Worm (Caenorhabditis elegans): ENCODE measurements around the gene F20C5.11.
"Not testable (repeated sequence)": the region's sequence is repeated elsewhere in the genome, so short reads cannot be mapped to it uniquely, and the experiment has no call there.

F20C5.11 gene

DNA sequence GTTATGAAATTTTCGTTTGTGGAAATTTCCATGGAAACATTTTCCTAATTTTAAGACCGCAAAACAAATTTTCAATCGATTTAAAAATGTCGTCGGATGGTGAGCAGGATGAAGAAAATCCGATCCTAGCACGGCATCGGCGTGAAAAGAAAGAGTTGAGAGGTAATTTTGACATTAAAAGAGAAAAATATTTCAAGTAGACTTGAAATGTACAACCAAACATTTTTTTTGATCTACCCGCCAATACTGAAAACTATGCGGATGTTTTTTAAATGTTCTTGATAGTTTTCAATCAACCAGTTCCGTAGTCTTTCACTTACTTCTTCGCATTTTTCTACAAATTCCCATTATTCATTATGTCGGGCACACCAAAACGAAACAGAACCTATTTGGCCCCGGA lies 33.7 kb downstream of the F20C5.11 start, which contains the start of gene otub-3:
TSS of gene otub-3 (plus strand) at position 56 of the 400 bp plus-strand sequence.
- TF ChIP-seq unc-62 (GFP tag; optimal IDR thresholded peaks at IDR 0.05): no peak

DNA sequence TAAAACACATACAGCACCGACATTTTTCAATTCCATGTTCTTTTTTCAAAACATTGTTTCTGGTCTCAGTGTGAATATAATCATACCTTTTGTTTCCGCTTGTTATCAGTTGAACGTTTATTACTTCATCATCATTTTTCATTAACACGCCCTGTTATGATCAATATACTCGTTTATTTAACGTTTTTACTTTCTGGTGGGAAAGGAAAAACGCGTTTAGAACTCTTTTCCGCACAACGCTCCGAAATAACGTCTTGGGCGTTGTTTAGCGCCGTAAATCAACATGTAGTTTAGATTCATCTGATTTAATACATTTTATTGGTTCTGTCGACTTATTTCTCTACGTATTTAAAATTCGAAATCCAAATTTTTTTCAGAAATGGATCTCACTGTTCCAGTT lies 36.5 kb downstream of the F20C5.11 start, which contains the start of gene pgm-3:
TSS of gene pgm-3 (plus strand) at position 378 of the 400 bp plus-strand sequence.
- no peak for TF ChIP-seq unc-62 (GFP tag; optimal IDR thresholded peaks at IDR 0.05)

DNA sequence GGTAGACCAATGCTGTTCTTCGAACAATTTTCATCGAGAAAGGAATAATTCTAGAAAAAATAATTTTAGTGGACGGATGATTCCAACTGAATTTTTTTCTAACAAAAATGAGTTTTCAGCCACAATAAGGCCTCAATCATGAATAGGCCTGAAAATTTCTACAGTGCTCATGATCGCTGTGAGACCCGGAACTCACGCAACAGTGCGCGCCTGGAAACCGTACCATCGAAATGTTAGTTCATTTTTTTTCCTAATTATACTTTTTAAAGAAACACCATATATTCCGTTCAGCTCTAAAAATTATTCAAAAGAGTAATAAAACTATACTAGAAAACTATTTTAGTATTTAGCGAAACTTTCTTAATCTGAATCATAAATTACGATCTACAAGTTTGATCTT lies 36.9 kb downstream of the F20C5.11 start:
- no peak for TF ChIP-seq unc-62 (GFP tag; optimal IDR thresholded peaks at IDR 0.05)

DNA sequence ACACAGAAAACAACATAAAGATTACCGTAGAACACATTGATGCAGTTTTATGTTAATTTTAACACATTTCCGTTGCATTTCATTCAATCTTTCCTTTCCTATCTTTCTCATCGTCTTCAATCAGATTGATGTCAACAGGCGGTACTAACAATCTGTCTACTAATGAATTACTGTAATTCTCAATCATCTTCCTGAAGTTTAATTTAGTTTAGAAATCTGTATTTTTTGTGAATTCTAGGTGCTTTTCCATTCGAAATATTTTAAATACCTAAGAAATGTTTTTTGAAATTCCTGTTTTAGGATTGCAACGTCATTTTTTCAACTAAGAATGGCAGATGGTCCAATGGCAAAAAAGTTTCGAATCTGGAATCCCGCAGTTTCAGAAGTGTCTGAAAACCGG lies 38.1 kb downstream of the F20C5.11 start, which contains the start of gene F21D5.9:
TSS of gene F21D5.9 (plus strand) at position 301 of the 400 bp plus-strand sequence.
- no peak for TF ChIP-seq unc-62 (GFP tag; optimal IDR thresholded peaks at IDR 0.05)

DNA sequence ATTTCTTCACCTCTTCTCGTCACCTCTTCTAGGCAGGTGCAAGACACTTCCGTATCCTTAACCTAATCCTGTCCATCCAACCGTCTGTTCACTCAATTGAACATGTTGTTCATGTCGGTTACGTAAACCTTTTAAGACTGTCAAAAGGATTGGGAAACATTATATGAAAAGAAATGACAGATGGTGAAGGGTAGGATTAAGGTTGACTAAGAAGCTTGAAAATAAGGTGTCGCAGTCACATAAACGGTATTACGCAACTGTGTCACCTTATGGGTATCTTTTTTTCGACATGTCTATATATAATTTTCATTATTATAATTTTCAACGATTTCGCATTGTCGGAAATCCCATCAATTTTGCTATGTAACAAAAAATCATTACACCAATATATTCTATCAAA lies 39.0 kb downstream of the F20C5.11 start:
- TF ChIP-seq unc-62 (GFP tag; optimal IDR thresholded peaks at IDR 0.05): no peak

DNA sequence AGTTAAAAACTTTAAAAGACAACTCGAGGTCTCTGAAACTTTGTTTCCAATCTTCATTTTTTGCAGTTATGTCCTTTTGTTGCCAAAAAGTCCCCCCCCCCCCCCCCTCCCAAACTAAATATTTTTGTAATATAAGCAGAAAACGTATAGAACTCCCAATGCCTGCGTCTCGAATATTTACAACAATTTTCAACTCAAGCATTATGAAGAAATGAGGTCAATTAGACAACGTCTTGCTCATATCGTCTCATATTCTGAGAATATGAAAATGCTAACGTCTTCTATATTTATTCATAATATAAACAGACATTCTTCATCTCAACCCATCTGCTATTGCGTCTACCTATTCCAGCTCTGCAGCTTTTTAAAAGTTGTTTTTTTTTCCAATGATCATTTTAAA lies 43.6 kb downstream of the F20C5.11 start, which contains the start of gene H23L24.1:
TSS of gene H23L24.1 (plus strand) at position 301 of the 400 bp plus-strand sequence.
- no peak for TF ChIP-seq unc-62 (GFP tag; optimal IDR thresholded peaks at IDR 0.05)

DNA sequence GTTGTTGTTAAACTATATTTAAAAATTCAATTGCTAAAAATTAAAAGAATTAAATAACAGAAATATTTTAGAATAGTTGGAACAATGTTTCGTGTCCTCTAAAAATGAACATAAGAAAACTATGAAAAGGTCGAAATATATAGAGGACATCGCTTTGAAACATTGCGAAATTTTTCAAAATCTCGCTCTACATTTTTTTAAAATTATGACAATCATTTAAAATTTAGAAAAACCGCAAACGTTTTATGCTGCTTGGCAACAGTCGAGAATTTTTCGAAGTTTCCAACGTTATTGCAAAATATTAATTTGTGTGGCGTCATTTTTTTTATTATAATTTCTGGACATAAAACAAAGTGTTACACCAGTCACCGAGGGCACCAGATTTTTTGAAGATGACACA lies 46.8 kb downstream of the F20C5.11 start, which contains the start of the genes parg-2 and ipla-5:
TSS of gene parg-2 (minus strand) at position 101 of the 400 bp plus-strand sequence.
TSS of gene ipla-5 (plus strand) at position 216 of the 400 bp plus-strand sequence.
- not testable (repeated sequence) for TF ChIP-seq unc-62 (GFP tag; optimal IDR thresholded peaks at IDR 0.05)

DNA sequence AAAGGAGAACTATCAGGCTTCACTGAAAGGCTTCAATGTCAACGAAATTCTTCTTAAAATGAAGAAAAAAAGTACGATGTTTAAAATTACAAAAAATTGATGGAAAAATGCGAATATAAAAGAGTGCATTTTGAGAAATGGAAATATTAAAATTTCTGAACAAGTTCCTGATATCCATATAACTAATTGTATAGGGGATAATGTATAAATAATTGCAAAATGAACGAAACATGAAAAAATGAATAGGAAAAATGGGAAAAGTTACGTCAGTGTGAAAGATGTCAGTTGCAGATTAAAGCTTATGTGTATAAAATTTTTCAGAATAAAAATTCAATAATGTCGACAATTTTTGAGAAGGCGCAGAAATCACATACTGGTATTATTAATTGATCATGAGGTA lies 53.8 kb downstream of the F20C5.11 start:
- TF ChIP-seq unc-62 (GFP tag; optimal IDR thresholded peaks at IDR 0.05): no peak

DNA sequence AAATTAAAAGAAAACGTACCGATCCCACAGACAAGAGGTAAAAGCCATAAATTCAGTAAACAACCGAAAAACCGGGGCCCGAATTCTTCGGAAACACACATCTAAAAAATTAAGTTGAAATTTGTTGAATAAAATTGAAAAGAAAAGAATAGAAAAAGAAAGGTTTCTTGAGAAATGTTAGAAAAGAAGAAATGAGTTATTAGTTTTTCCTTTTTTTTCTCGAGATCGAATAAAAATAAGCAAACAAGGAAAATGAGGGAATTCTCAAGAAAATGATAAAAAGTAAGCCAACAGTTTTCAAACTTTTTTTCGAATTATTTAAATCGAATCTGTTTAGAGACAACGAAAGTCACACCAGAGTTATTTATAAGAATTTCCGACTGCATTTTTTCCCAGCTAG lies 56.3 kb downstream of the F20C5.11 start, which contains the start of gene H23L24.4:
TSS of gene H23L24.4 (minus strand) at position 101 of the 400 bp plus-strand sequence.
- no peak for TF ChIP-seq unc-62 (GFP tag; optimal IDR thresholded peaks at IDR 0.05)

Data from whole organism, dauer.